Fruit fly (Drosophila melanogaster) whole organism, pupa: ENCODE results near the gene boss.

Experiments used
- CG12605 ChIP-seq: fragments of 200-800 bp; sonication (Bioruptor generic); IDR thresholded peaks from 2 replicates; pipeline ENCODE4 v1.3.6; 2022; ENCODE audit warnings: missing biosample characterization, missing genetic modification characterization
- CG4496 ChIP-seq: fragments of 200-800 bp; sonication (Bioruptor generic); IDR thresholded peaks from 3 replicates; pipeline ENCODE4 v1.3.6; 2022; ENCODE audit warnings: missing biosample characterization, missing genetic modification characterization
- CG9948 ChIP-seq: fragments of 200-800 bp; sonication (Bioruptor generic); optimal IDR thresholded peaks from 2 replicates; lab custom pipeline; 2018; ENCODE audit warnings: missing biosample characterization, mild to moderate bottlenecking, missing genetic modification characterization, moderate library complexity
- D1 ChIP-seq: fragments of 200-800 bp; sonication (Bioruptor generic); optimal IDR thresholded peaks from 2 replicates; lab custom pipeline; 2018; ENCODE audit warnings: missing biosample characterization, mild to moderate bottlenecking, missing genetic modification characterization, moderate library complexity
- EcR ChIP-seq: fragments of 200-800 bp; sonication (Bioruptor generic); optimal IDR thresholded peaks from 3 replicates; lab custom pipeline; 2019; ENCODE audit warnings: missing biosample characterization, missing genetic modification characterization, mild to moderate bottlenecking, moderate library complexity, missing genetic modification reagents
- Ets98B ChIP-seq: fragments of 200-800 bp; sonication (Bioruptor generic); IDR thresholded peaks from 2 replicates; pipeline ENCODE4 v1.3.6; 2022; ENCODE audit warnings: missing biosample characterization, missing genetic modification characterization
- Pif1A ChIP-seq: fragments of 200-800 bp; sonication (Bioruptor generic); optimal IDR thresholded peaks from 3 replicates; lab custom pipeline; 2016; ENCODE audit warnings: missing biosample characterization, missing genetic modification characterization
- gl ChIP-seq: fragments of 200-800 bp; sonication (Bioruptor generic); optimal IDR thresholded peaks from 2 replicates; lab custom pipeline; 2018; ENCODE audit warnings: missing biosample characterization, mild to moderate bottlenecking, missing genetic modification characterization

- TF ChIP-seq Pif1A (GFP tag; lab: Kevin White, UChicago), result no peak
- TF ChIP-seq D1 (tag; lab: Kevin White, UChicago), result no peak
- no peak for TF ChIP-seq EcR (GFP tag; lab: Kevin White, UChicago)
- no peak for TF ChIP-seq CG12605
- no peak for TF ChIP-seq CG9948 (tag; lab: Kevin White, UChicago)
- TF ChIP-seq CG4496, result no peak
- no peak for TF ChIP-seq gl (tag; lab: Kevin White, UChicago)
- no peak for TF ChIP-seq Ets98B
These were observed 51.8 kb downstream of the boss start for dm6 chr3R:26013664-26013948.
